Fruit fly (Drosophila melanogaster): Measurements from ENCODE around the gene mtSSB.

mtSSB gene

DNA sequence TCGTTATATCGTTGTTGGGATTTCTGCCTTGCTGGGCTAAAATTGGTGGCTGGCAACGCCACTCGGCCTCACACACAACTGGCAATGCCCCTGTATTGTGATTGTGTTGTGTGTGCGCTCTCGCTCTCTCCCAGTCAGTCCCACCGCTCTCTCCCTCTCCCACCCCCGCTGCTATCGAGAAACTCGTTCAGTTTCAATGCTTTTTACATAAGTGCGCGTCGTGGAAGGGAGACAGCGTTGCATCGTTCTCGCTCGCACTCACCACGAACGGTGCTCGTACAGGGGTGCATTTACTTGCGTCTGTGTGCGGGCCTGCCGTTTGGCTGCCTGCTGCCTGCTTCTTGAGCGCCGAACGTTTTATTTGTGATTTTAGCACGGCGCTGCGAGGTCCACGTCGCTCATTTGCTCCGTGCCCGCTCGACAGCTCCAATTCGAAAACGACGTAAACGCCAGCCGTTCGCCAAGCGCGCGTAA is 37.4 kb upstream of the mtSSB start (continued):
- TF ChIP-seq CG11695 (GFP tag; IDR thresholded peaks at IDR 0.05) (no peak), CG12391 (tag; optimal IDR thresholded peaks at IDR 0.05) (no peak), CG12299 (tag; optimal IDR thresholded peaks at IDR 0.05) (peak; percentile 51), otp (GFP tag; IDR thresholded peaks at IDR 0.05) (no peak), CG18764 (GFP tag; optimal IDR thresholded peaks at IDR 0.05) (no peak), salm (tag; optimal IDR thresholded peaks at IDR 0.05) (peak; percentile 5), ems (GFP tag; optimal IDR thresholded peaks at IDR 0.05) (no peak), oc (tag; optimal IDR thresholded peaks at IDR 0.05) (peak; percentile 84), cad (GFP tag; optimal IDR thresholded peaks at IDR 0.05) (no peak), CoRest (tag; optimal IDR thresholded peaks at IDR 0.05) (no peak), CG9437 (GFP tag; optimal IDR thresholded peaks at IDR 0.05) (peak; percentile 52), CG6854 (GFP tag; optimal IDR thresholded peaks at IDR 0.05) (peak; percentile 30), CG4820 (GFP tag; optimal IDR thresholded peaks at IDR 0.05) (no peak), Trl (optimal IDR thresholded peaks at IDR 0.05) (peak; percentile 95 to 97), Trl (GFP tag; optimal IDR thresholded peaks at IDR 0.05) (peak; percentile 70), disco-r (GFP tag; optimal IDR thresholded peaks at IDR 0.05) (no peak), CG13287 (GFP tag; IDR thresholded peaks at IDR 0.05; ENCODE audit: partially characterized antibody) (no peak), phol (tag; optimal IDR thresholded peaks at IDR 0.05) (no peak), CG4282 (GFP tag; optimal IDR thresholded peaks at IDR 0.05) (peak; percentile 25), CG12219 (GFP tag; optimal IDR thresholded peaks at IDR 0.05) (no peak), dm (GFP tag; optimal IDR thresholded peaks at IDR 0.05) (peak; percentile 53), chm (GFP tag; IDR thresholded peaks at IDR 0.05) (no peak), ranshi (GFP tag; IDR thresholded peaks at IDR 0.05) (no peak), CG17568 (GFP tag; optimal IDR thresholded peaks at IDR 0.05) (no peak), GATAe (GFP tag; conservative IDR thresholded peaks at IDR 0.05) (no peak), CG9876 (GFP tag; optimal IDR thresholded peaks at IDR 0.05) (no peak), peb (GFP tag; IDR thresholded peaks at IDR 0.05) (no peak), CkIIα-i1 (GFP tag; IDR thresholded peaks at IDR 0.05) (no peak), CG11723 (GFP tag; optimal IDR thresholded peaks at IDR 0.05) (no peak), CG10274 (GFP tag; optimal IDR thresholded peaks at IDR 0.05) (no peak), CG10462 (GFP tag; optimal IDR thresholded peaks at IDR 0.05) (peak; percentile 26), dysf (GFP tag; IDR thresholded peaks at IDR 0.05) (no peak), Nf-YA (GFP tag; IDR thresholded peaks at IDR 0.05) (no peak), CG8089 (GFP tag; optimal IDR thresholded peaks at IDR 0.05) (no peak), CG43689 (GFP tag; IDR thresholded peaks at IDR 0.05) (no peak), CG7928 (GFP tag; optimal IDR thresholded peaks at IDR 0.05) (peak; percentile 63), Hand (GFP tag; optimal IDR thresholded peaks at IDR 0.05) (peak; percentile 62), p53 (GFP tag; optimal IDR thresholded peaks at IDR 0.05) (no peak), ato (GFP tag; IDR thresholded peaks at IDR 0.05; ENCODE audit: partially characterized antibody) (no peak), CG15011 (GFP tag; optimal IDR thresholded peaks at IDR 0.05) (no peak), Xbp1 (GFP tag; optimal IDR thresholded peaks at IDR 0.05) (peak; percentile 28), nmo (GFP tag; optimal IDR thresholded peaks at IDR 0.05) (peak; percentile 41), ERR (GFP tag; optimal IDR thresholded peaks at IDR 0.05) (peak; percentile 80), TFAM (GFP tag; optimal IDR thresholded peaks at IDR 0.05) (no peak), CG8359 (GFP tag; optimal IDR thresholded peaks at IDR 0.05; ENCODE audit: borderline replicate concordance) (peak; percentile 4), Elba2 (GFP tag; optimal IDR thresholded peaks at IDR 0.05) (no peak), CG18011 (GFP tag; optimal IDR thresholded peaks at IDR 0.05) (no peak), rib (GFP tag; IDR thresholded peaks at IDR 0.05) (no peak), esg (GFP tag; conservative IDR thresholded peaks at IDR 0.05) (no peak), so (GFP tag; IDR thresholded peaks at IDR 0.05) (no peak), CG13123 (GFP tag; optimal IDR thresholded peaks at IDR 0.05) (no peak), HLHmδ (GFP tag; optimal IDR thresholded peaks at IDR 0.05) (peak; percentile 55)

Measured in whole organism, embryonic.